Worm (Caenorhabditis elegans): ENCODE data around the gene dpy-6.

The dpy-6 gene

DNA sequence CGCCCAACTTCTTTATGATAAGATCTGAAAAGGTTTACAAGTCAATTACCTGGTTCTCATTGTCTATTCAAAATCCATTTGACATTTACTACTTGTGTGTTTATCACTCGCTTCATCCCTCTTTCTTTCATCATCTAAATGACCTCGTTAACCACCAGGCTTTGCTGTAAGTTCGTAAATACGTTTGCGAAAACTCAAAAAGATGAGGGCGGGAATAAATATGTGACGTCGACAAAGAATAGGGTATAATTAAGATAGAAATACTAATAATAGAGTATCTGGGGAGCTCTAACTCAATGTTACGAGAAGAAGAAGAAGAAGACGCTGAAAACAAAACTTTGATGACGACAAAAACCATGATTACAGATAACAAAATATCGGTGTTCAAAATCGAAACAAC is 34.0 kb upstream of the dpy-6 start:
- TF ChIP-seq ets-7 (tag; optimal IDR thresholded peaks at IDR 0.05) (no peak), tbx-11 (GFP tag; IDR thresholded peaks at IDR 0.05) (no peak), ceh-13 (GFP tag; optimal IDR thresholded peaks at IDR 0.05) (no peak), pes-1 (GFP tag; IDR thresholded peaks at IDR 0.05) (no peak), tbx-37 (GFP tag; conservative IDR thresholded peaks at IDR 0.05) (no peak)

DNA sequence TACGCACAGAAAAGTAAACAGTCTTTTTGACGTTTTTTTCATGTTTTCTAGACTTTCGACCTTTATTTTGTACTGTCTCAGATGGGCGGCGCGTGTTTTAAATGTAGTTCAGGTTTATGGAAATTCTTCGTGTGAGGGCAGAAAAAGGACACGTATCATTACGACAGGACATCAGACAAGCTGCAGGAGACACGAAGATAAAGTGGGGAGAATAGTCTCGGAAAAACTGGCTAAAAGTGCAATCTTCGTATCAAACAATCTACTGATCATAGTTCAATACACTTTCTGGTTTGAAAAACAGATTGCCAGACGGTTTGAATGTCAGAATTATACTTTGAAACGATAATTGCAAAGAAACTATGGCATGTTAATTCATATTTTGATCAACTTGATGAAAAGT is 30.0 kb upstream of the dpy-6 start:
- TF ChIP-seq ama-1 (optimal IDR thresholded peaks at IDR 0.05) (no peak), scrt-1 (GFP tag; IDR thresholded peaks at IDR 0.05) (no peak), pes-1 (GFP tag; IDR thresholded peaks at IDR 0.05) (no peak), tbx-37 (GFP tag; conservative IDR thresholded peaks at IDR 0.05) (no peak), hmg-4 (GFP tag; optimal IDR thresholded peaks at IDR 0.05) (no peak), hmbx-1 (tag; optimal IDR thresholded peaks at IDR 0.05) (no peak), sea-1 (GFP tag; conservative IDR thresholded peaks at IDR 0.05) (no peak), flt-1 (GFP tag; IDR thresholded peaks at IDR 0.05) (no peak), B0310.2 (tag; optimal IDR thresholded peaks at IDR 0.05) (no peak), ets-7 (tag; optimal IDR thresholded peaks at IDR 0.05) (no peak), aly-1 (tag; optimal IDR thresholded peaks at IDR 0.05) (no peak), tbx-11 (GFP tag; IDR thresholded peaks at IDR 0.05) (no peak), tra-4 (tag; optimal IDR thresholded peaks at IDR 0.05) (no peak), hnd-1 (tag; optimal IDR thresholded peaks at IDR 0.05) (no peak), ceh-36 (tag; optimal IDR thresholded peaks at IDR 0.05) (no peak)

DNA sequence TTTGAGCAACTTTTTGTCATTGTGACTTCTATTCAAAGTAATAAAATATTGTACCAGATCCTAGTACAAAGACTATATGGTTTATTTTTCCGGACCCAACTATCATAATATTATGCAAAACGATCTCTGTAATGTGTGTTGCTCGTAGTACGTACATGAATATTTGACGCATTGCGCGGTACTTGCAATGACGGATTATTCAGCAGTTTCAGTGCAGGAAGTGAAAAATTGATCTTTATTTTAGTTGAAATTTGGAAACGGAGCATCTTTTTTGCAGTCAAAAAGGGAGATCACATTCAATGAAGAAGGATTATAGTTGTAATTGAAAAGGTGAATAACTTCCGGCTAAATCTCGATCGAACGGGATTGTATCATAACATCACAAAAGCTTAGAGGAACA is 28.5 kb upstream of the dpy-6 start:
- TF ChIP-seq aly-1 (tag; optimal IDR thresholded peaks at IDR 0.05) (no peak), hnd-1 (tag; optimal IDR thresholded peaks at IDR 0.05) (no peak)

- TF ChIP-seq flt-1 (GFP tag; IDR thresholded peaks at IDR 0.05) (no peak), ceh-36 (tag; optimal IDR thresholded peaks at IDR 0.05) (no peak), tbx-11 (GFP tag; IDR thresholded peaks at IDR 0.05) (no peak), tra-4 (tag; optimal IDR thresholded peaks at IDR 0.05) (no peak), pes-1 (GFP tag; IDR thresholded peaks at IDR 0.05) (no peak), ets-7 (tag; optimal IDR thresholded peaks at IDR 0.05) (no peak), hmbx-1 (tag; optimal IDR thresholded peaks at IDR 0.05) (no peak), tbx-37 (GFP tag; conservative IDR thresholded peaks at IDR 0.05) (no peak), ceh-13 (GFP tag; optimal IDR thresholded peaks at IDR 0.05) (no peak), ama-1 (optimal IDR thresholded peaks at IDR 0.05) (no peak), aly-1 (tag; optimal IDR thresholded peaks at IDR 0.05) (no peak), hnd-1 (tag; optimal IDR thresholded peaks at IDR 0.05) (no peak), scrt-1 (GFP tag; IDR thresholded peaks at IDR 0.05) (no peak), F13C5.2 (tag; optimal IDR thresholded peaks at IDR 0.05) (no peak), sea-1 (GFP tag; conservative IDR thresholded peaks at IDR 0.05) (no peak), hmg-4 (GFP tag; optimal IDR thresholded peaks at IDR 0.05) (no peak), B0310.2 (tag; optimal IDR thresholded peaks at IDR 0.05) (no peak)
Observed at ce11 chrX:8481716-8482115, 26.3 kb upstream of the dpy-6 start.

- TF ChIP-seq pes-1 (GFP tag; IDR thresholded peaks at IDR 0.05) (no peak), ets-7 (tag; optimal IDR thresholded peaks at IDR 0.05) (no peak), ama-1 (optimal IDR thresholded peaks at IDR 0.05) (no peak), hnd-1 (tag; optimal IDR thresholded peaks at IDR 0.05) (no peak), tbx-11 (GFP tag; IDR thresholded peaks at IDR 0.05) (no peak), F13C5.2 (tag; optimal IDR thresholded peaks at IDR 0.05) (no peak), ceh-13 (GFP tag; optimal IDR thresholded peaks at IDR 0.05) (no peak), ceh-36 (tag; optimal IDR thresholded peaks at IDR 0.05) (no peak), scrt-1 (GFP tag; IDR thresholded peaks at IDR 0.05) (no peak), tra-4 (tag; optimal IDR thresholded peaks at IDR 0.05) (no peak), aly-1 (tag; optimal IDR thresholded peaks at IDR 0.05) (no peak), tbx-37 (GFP tag; conservative IDR thresholded peaks at IDR 0.05) (no peak), hmg-4 (GFP tag; optimal IDR thresholded peaks at IDR 0.05) (no peak), sea-1 (GFP tag; conservative IDR thresholded peaks at IDR 0.05) (no peak), B0310.2 (tag; optimal IDR thresholded peaks at IDR 0.05) (no peak), flt-1 (GFP tag; IDR thresholded peaks at IDR 0.05) (no peak)
Observed at ce11 chrX:8479050-8479449, 23.6 kb upstream of the dpy-6 start.

DNA sequence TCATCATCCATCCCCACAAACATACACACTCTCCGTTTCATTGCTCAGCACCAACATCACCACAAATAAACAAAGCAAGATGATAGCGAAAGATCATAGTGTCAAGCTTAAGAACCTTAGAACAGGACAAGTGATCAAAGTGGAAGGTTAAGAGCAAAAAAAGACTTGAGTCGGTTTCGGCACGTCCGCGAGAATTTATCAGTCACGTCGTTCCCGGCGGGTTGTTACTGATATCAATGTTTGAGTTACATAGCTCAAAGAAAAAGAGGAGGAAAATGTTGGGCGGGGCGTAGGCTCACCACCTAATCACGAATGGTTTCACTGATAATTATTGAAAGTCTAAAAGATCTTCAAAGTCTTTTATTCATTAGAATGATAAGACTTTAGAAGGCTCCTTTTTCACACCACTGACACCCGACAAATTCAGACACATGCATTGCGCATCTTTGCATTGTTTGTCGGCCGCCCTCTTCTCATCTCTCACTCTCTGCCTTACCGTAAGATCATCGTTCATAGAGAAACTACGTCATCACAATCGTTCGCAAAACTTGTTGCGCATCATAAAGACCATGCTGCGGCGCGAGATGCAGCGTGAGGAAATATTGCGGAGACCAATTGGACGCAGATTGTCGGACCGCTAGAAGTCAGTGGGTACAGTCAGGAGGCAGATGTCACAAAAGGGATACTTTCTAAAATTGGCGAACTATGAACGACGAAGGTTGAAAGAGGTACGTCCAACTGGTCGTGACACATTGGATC is 21.8 kb upstream of the dpy-6 start:
- no peak for TF ChIP-seq hnd-1 (tag; optimal IDR thresholded peaks at IDR 0.05)

- TF ChIP-seq aly-1 (tag; optimal IDR thresholded peaks at IDR 0.05): no peak
Observed at ce11 chrX:8476308-8476707, 20.9 kb upstream of the dpy-6 start.

ce11 chrX:8475759-8476228 is 20.4 kb upstream of the dpy-6 start, which contains the start of gene nhr-14:
Gene nhr-14 (minus strand): TSS chrX:8476178.
- TF ChIP-seq F13C5.2 (tag; optimal IDR thresholded peaks at IDR 0.05): no peak
- TF ChIP-seq ceh-13 (GFP tag; optimal IDR thresholded peaks at IDR 0.05): no peak
- no peak for TF ChIP-seq ceh-36 (tag; optimal IDR thresholded peaks at IDR 0.05)

DNA sequence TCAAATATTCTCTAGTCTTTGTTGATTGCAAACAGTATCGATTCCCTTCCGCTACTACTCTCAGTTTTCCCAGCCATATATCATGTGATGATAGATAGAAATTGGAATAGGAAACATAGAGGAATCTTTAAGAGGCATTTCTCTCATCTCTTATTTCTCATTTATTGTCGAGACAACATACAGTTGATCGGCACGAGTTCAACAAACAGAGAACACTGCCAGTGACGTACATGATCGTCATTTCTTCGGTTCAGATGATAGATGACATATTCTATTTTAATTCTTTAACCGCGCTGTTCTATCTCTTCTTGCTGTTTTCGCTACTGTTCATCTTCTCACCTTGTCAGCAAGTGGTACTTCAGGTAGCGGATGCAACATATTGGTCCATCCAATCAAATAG is 19.7 kb upstream of the dpy-6 start:
- TF ChIP-seq ceh-36 (tag; optimal IDR thresholded peaks at IDR 0.05): no peak

Data from whole organism, early embryonic.